Worm (Caenorhabditis elegans): ENCODE data around the gene srx-41.

srx-41 gene

DNA sequence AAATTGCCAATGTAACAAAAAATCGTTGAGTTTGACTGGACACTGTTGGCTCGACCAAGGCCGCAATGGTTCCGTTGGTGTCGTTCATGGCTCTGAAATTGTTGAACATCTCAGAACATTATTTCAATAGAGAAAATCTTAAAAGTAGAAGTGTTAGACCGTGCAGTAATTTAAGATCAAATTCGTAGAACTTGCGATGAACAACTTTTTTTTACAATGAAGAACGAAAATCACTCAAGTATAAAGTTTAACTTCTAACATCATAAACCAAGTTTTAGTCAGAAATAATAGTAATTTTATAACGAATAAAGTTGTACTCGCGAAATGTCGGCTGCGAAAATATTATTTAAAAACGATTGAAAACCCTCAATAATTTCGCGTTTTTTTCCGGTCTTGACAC is at the start of gene srx-41:
srx-41 (minus strand) TSS at position 101 of the 400 bp plus-strand sequence.
- no peak for TF ChIP-seq cog-1 (tag; optimal IDR thresholded peaks at IDR 0.05)
- no peak for TF ChIP-seq tab-1 (GFP tag; IDR thresholded peaks at IDR 0.05)
- no peak for TF ChIP-seq ztf-29 (GFP tag; IDR thresholded peaks at IDR 0.05)
- TF ChIP-seq ztf-23 (GFP tag; IDR thresholded peaks at IDR 0.05): no peak
- no peak for TF ChIP-seq med-1 (GFP tag; optimal IDR thresholded peaks at IDR 0.05; ENCODE audit: insufficient read depth)
- TF ChIP-seq ref-1 (GFP tag; conservative IDR thresholded peaks at IDR 0.05): no peak
- TF ChIP-seq klf-2 (GFP tag; conservative IDR thresholded peaks at IDR 0.05): no peak
- TF ChIP-seq flt-1 (GFP tag; IDR thresholded peaks at IDR 0.05): no peak
- TF ChIP-seq T22C8.4 (GFP tag; IDR thresholded peaks at IDR 0.05): no peak

DNA sequence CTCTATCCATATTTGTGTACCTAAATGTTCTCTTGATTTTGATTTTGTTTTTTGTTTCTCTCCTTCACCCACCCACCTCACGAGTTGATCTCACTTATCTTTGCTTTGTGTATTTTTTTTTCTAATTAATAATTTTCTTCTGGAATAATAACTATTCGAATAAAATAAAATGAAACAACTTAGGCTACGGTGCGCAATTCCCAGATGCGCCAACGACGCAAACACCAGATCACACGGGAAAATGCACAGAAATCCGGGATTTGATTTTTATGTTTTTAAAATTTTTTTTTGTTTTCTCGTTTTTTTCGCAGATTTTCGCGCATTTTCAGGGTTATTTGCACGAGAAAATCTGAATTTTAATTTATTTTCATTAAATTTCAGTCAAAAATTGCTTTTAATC is 49.3 kb upstream of the srx-41 start:
- TF ChIP-seq T22C8.4 (GFP tag; IDR thresholded peaks at IDR 0.05) (no peak), med-1 (GFP tag; optimal IDR thresholded peaks at IDR 0.05; ENCODE audit: insufficient read depth) (no peak), klf-2 (GFP tag; conservative IDR thresholded peaks at IDR 0.05) (no peak), flt-1 (GFP tag; IDR thresholded peaks at IDR 0.05) (no peak), tab-1 (GFP tag; IDR thresholded peaks at IDR 0.05) (no peak), ztf-29 (GFP tag; IDR thresholded peaks at IDR 0.05) (no peak), ztf-23 (GFP tag; IDR thresholded peaks at IDR 0.05) (no peak), ref-1 (GFP tag; conservative IDR thresholded peaks at IDR 0.05) (no peak), cog-1 (tag; optimal IDR thresholded peaks at IDR 0.05) (no peak)

DNA sequence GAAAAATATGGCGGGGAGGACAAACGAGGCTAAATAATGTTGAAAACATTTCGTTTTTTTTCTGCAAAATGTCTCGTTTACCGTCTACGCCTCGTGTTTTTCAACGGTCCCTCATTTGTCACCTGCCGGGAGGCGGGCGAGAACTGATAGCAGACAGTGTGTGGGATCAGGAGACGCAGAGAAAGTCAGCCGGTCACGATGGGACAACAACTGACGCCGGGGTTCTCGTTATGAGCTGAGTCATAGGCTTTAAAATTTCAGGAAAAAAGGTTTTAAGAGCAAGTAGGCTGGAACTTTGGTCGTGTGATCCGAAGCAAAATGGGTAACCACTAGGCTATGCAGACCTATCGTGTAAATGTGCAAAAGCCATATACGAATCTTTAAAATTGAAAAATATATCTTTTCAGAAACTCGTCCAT is 48.8 kb upstream of the srx-41 start, which contains the start of gene W08A12.2:
W08A12.2 (minus strand) TSS at position 103 of the 419 bp plus-strand sequence.
- TF ChIP-seq flt-1 (GFP tag; IDR thresholded peaks at IDR 0.05): no peak
- 0 out of 2 replicates have a peak, but pooled peaks have one; percentile 27 for TF ChIP-seq tab-1 (GFP tag; IDR thresholded peaks at IDR 0.05)

DNA sequence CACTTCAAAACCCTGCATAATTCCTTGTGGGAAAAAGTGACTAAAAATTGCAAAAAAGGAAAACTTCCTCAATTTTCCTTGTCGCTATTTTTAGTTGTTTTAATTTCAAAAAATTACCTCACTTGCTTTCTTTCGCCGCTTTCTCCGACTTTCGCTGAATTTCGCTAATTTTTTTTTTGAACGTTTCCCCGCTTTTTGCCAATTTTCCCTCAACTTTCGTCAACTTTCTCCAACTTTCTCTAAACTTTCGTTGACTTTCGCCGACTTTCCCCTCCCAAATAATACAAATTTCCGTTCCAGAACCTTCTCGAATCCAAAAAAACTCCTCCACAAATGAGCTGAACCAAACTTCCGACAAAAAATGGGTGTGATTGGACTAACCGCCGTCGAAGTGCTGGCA is 45.6 kb upstream of the srx-41 start, which contains the start of gene W08A12.3:
W08A12.3 (plus strand) TSS at position 301 of the 400 bp plus-strand sequence.
- TF ChIP-seq med-1 (GFP tag; optimal IDR thresholded peaks at IDR 0.05; ENCODE audit: insufficient read depth): no peak
- no peak for TF ChIP-seq T22C8.4 (GFP tag; IDR thresholded peaks at IDR 0.05)
- no peak for TF ChIP-seq ztf-29 (GFP tag; IDR thresholded peaks at IDR 0.05)
- TF ChIP-seq ztf-23 (GFP tag; IDR thresholded peaks at IDR 0.05): no peak

DNA sequence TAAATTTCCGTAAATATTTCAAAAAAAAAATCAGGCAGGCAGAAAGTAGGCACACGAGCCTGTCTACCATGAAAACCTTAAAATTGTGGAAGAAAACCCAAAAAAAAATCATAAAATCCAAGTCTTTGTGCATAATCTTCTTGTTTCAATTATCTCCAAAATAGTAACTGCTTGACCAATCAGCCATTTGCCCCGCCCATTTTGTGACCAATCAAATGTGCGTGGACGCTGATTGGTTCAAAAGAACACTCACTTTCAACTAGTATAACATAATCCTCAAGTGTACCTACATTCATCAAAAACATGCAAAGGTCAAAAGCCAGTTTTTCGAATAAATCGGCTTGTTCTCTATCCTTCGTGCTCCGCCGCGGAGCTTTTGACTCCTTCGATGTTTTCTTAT is 41.5 kb upstream of the srx-41 start:
- TF ChIP-seq klf-2 (GFP tag; conservative IDR thresholded peaks at IDR 0.05) (no peak), cog-1 (tag; optimal IDR thresholded peaks at IDR 0.05) (no peak), flt-1 (GFP tag; IDR thresholded peaks at IDR 0.05) (no peak), T22C8.4 (GFP tag; IDR thresholded peaks at IDR 0.05) (no peak)

DNA sequence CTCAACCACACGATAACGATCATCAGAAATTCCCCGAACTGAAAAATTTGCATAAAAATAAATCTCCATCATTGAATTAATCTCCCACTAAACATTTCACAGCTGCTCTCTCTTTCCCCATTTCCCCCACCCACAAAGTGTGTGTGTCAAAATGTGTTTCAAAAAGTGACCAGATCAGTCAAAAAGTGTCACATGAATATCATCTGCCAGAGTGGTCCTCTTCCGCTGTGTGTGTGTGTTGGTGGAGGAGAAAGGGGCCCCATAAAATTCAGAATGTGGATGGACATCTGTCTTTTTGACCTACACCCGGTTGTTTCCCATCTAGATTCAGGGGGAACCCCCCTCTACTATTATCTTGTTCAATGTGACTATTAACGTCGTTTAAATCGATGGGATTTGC is 40.2 kb upstream of the srx-41 start:
- TF ChIP-seq tab-1 (GFP tag; IDR thresholded peaks at IDR 0.05): no peak

DNA sequence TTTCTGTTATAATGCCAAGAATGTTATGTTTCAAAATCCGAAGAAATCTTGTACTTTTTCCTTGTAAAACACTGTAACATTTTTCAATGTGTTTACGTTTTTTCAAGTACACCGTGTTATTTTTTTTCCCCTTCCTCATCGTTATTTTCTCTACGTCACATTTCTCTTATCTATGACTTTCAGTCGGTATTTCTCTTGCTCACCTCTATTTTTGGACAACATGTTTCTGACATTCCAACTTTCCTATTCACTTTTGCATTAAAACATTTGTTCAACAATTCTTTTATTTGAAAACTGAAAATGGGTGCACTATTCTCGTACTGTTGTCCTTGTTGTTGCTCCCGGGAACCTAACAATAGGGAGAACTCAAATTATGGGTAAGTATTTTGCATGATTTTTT is 36.1 kb upstream of the srx-41 start, which contains the start of gene pals-33:
pals-33 (plus strand) TSS at position 301 of the 400 bp plus-strand sequence.
- TF ChIP-seq cog-1 (tag; optimal IDR thresholded peaks at IDR 0.05) (no peak), med-1 (GFP tag; optimal IDR thresholded peaks at IDR 0.05; ENCODE audit: insufficient read depth) (no peak), klf-2 (GFP tag; conservative IDR thresholded peaks at IDR 0.05) (no peak)

DNA sequence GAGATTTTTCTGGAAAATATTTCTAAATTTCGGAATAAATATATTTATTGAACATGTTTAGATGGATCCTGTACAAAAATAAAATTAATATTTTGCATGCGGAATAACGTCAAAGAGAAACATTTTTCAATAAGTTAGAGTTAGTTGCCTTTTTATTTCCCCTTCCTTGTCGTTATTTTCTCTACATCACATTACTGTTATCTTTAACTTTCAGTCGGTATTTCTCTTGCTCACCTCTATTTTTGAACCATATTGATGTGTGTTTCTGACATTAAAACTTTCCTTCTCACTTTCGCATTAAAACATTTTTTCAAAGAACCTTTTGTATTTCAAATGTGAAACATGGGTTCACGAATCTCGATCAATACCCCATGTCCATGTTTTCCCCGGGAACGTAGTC is 33.5 kb upstream of the srx-41 start, which contains the start of gene Y39H10B.3:
Y39H10B.3 (plus strand) TSS at position 301 of the 400 bp plus-strand sequence.
- TF ChIP-seq tab-1 (GFP tag; IDR thresholded peaks at IDR 0.05) (no peak), cog-1 (tag; optimal IDR thresholded peaks at IDR 0.05) (no peak), ztf-23 (GFP tag; IDR thresholded peaks at IDR 0.05) (no peak), ref-1 (GFP tag; conservative IDR thresholded peaks at IDR 0.05) (no peak), T22C8.4 (GFP tag; IDR thresholded peaks at IDR 0.05) (no peak), med-1 (GFP tag; optimal IDR thresholded peaks at IDR 0.05; ENCODE audit: insufficient read depth) (no peak), ztf-29 (GFP tag; IDR thresholded peaks at IDR 0.05) (no peak)

DNA sequence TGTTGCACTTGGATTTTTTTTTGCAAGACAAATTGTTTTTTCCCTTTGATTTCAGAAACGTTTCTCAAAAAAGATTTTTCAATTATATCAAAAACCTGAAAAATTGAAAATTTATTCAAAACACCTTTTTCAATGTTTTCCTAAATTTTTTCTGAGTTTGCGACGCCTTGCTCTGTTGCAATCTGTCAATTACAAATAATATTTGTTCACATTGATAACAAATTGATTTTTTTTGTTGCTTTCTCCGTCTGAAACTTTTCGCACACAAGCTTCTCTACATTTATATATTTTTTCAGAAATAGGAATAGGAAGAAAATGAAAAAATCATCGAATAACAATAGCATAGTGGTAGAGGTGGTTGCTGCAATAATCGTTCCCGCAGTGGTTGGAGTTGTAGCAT is 31.5 kb upstream of the srx-41 start, which contains the start of gene Y39H10B.2:
Y39H10B.2 (plus strand) TSS at position 301 of the 400 bp plus-strand sequence.
- TF ChIP-seq klf-2 (GFP tag; conservative IDR thresholded peaks at IDR 0.05) (no peak), med-1 (GFP tag; optimal IDR thresholded peaks at IDR 0.05; ENCODE audit: insufficient read depth) (no peak)

DNA sequence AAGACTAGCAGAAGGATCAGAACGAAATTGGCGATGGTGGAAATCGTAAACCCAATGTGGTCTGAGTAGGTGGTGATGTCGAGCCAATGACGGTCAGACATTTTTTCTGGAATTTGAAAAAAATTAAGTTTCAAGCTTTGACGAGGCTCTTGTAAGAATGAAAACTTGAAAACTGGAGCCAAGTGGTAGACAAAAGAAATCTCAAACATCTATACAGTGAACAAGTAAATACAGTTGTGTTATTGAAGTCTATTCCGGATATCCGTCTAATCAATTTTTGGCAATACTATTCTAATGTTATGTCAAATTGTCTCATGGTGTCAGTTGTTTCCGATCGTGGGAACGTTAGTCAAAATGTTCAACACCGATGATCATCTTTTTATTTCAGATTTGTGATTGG is 29.9 kb upstream of the srx-41 start, which contains the start of gene str-113:
str-113 (minus strand) TSS at position 101 of the 400 bp plus-strand sequence.
- no peak for TF ChIP-seq flt-1 (GFP tag; IDR thresholded peaks at IDR 0.05)
- TF ChIP-seq ztf-29 (GFP tag; IDR thresholded peaks at IDR 0.05): no peak

DNA sequence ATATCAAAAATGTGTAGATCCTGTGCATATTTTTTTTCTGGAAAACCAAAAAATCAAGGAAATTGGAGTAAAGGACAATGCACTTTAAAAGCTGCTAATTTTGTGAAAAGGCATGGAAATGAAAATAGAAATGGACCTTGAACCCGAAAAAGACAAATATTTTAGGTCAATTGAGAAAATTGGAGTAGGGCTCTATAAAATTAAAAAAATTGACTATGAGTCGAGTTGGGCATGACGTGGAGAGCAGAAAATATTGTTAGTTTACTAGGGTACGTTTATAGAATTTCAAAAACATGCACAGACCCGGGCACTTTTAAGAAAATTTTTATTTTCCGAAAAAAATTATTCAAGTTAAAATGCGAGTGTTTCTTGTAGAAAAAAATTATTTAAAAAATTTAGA is 22.5 kb upstream of the srx-41 start, which contains the start of gene acr-23:
acr-23 (minus strand) TSS at position 101 of the 400 bp plus-strand sequence.
- TF ChIP-seq cog-1 (tag; optimal IDR thresholded peaks at IDR 0.05) (no peak), T22C8.4 (GFP tag; IDR thresholded peaks at IDR 0.05) (no peak), tab-1 (GFP tag; IDR thresholded peaks at IDR 0.05) (no peak), ztf-23 (GFP tag; IDR thresholded peaks at IDR 0.05) (no peak), flt-1 (GFP tag; IDR thresholded peaks at IDR 0.05) (no peak), ztf-29 (GFP tag; IDR thresholded peaks at IDR 0.05) (no peak), med-1 (GFP tag; optimal IDR thresholded peaks at IDR 0.05; ENCODE audit: insufficient read depth) (no peak), klf-2 (GFP tag; conservative IDR thresholded peaks at IDR 0.05) (no peak), ref-1 (GFP tag; conservative IDR thresholded peaks at IDR 0.05) (no peak)

All from whole organism, midembryonic.